Fruit fly (Drosophila melanogaster) S2 (cell line): ENCODE measurements around the gene Srp9.

Experiments used
- CG8478 ChIP-seq: fragments of >200 bp; optimal IDR thresholded peaks from 2 replicates; lab custom pipeline; 2018
- CTCF ChIP-seq, 2 experiments: fragments of >200 bp; optimal IDR thresholded peaks; 2 replicates each; lab custom pipeline; 2018

- no peak for TF ChIP-seq CTCF (optimal IDR thresholded peaks at IDR 0.05; lab: Kevin White, UChicago)
- TF ChIP-seq CG8478: no peak
These were observed 25.2 kb upstream of the Srp9 start for dm6 chr3L:7910916-7911467.
